Worm (Caenorhabditis elegans): ENCODE results near the gene F13B12.1.

F13B12.1 gene

DNA sequence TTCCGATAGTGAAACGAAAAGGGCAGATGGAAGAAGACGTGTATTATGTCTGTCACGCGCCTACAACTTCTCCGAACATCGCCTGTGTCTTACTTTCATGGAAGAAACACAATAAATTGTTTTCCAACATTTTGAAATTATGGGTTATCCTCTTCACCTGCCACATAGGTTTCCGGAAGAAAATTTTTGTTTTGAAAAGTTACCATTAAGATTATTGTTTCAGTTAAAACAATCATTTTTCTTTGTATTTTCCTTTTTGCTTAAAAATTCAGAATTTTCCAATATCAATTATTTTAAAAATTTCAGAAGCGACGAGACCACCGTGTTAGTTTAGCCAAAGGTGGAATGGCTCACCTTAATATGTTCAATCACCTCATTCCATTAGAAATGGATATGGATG, 49.8 kb downstream of the F13B12.1 start, which contains the start of gene mask-1:
mask-1 (plus strand) TSS at position 301 of the 400 bp plus-strand sequence.
- TF ChIP-seq nhr-21 (tag; optimal IDR thresholded peaks at IDR 0.05) (no peak), peb-1 (tag; optimal IDR thresholded peaks at IDR 0.05) (no peak), nhr-11 (tag; optimal IDR thresholded peaks at IDR 0.05) (no peak), lin-11 (tag; optimal IDR thresholded peaks at IDR 0.05) (no peak), ztf-1 (GFP tag; conservative IDR thresholded peaks at IDR 0.05) (no peak), nhr-12 (tag; optimal IDR thresholded peaks at IDR 0.05) (no peak), ZK546.5 (tag; optimal IDR thresholded peaks at IDR 0.05) (no peak), unc-55 (GFP tag; optimal IDR thresholded peaks at IDR 0.05) (no peak), alr-1 (tag; optimal IDR thresholded peaks at IDR 0.05) (no peak), sma-3 (GFP tag; optimal IDR thresholded peaks at IDR 0.05) (no peak), aly-2 (tag; optimal IDR thresholded peaks at IDR 0.05) (no peak), dmd-4 (tag; optimal IDR thresholded peaks at IDR 0.05) (no peak), unc-62 (GFP tag; optimal IDR thresholded peaks at IDR 0.05) (no peak)

- TF ChIP-seq nhr-12 (tag; optimal IDR thresholded peaks at IDR 0.05) (no peak), lin-13 (GFP tag; optimal IDR thresholded peaks at IDR 0.05) (peak; percentile 71), fos-1 (tag; optimal IDR thresholded peaks at IDR 0.05) (peak; percentile 46), aly-2 (tag; optimal IDR thresholded peaks at IDR 0.05) (no peak), ama-1 (optimal IDR thresholded peaks at IDR 0.05) (peak; percentile 9), sem-4 (tag; optimal IDR thresholded peaks at IDR 0.05) (peak; percentile 9), unc-55 (GFP tag; optimal IDR thresholded peaks at IDR 0.05) (peak; percentile 78), nhr-237 (tag; optimal IDR thresholded peaks at IDR 0.05) (no peak), nhr-6 (tag; optimal IDR thresholded peaks at IDR 0.05) (peak; percentile 43), mdl-1 (tag; optimal IDR thresholded peaks at IDR 0.05) (no peak), unc-62 (GFP tag; optimal IDR thresholded peaks at IDR 0.05) (no peak), snpc-4 (tag; optimal IDR thresholded peaks at IDR 0.05) (no peak), lin-11 (tag; optimal IDR thresholded peaks at IDR 0.05) (peak; percentile 47), elt-1 (tag; optimal IDR thresholded peaks at IDR 0.05) (no peak), nhr-10 (tag; optimal IDR thresholded peaks at IDR 0.05) (no peak), sma-3 (GFP tag; optimal IDR thresholded peaks at IDR 0.05) (peak; percentile 68), nhr-129 (tag; optimal IDR thresholded peaks at IDR 0.05) (peak; percentile 48), Y55F3AM.14 (GFP tag; optimal IDR thresholded peaks at IDR 0.05) (no peak), mab-5 (tag; optimal IDR thresholded peaks at IDR 0.05) (peak; percentile 17), F13H6.1 (tag; optimal IDR thresholded peaks at IDR 0.05) (peak; percentile 52), blmp-1 (tag; optimal IDR thresholded peaks at IDR 0.05; ENCODE audit: insufficient read depth) (no peak), sma-9 (GFP tag; optimal IDR thresholded peaks at IDR 0.05) (peak; percentile 38), sma-9 (tag; optimal IDR thresholded peaks at IDR 0.05) (no peak), crh-2 (tag; optimal IDR thresholded peaks at IDR 0.05) (peak; percentile 94), C34F6.9 (tag; optimal IDR thresholded peaks at IDR 0.05) (peak; percentile 92), gmeb-1 (tag; optimal IDR thresholded peaks at IDR 0.05) (peak; percentile 83), ceh-82 (tag; optimal IDR thresholded peaks at IDR 0.05) (no peak), egl-27 (tag; optimal IDR thresholded peaks at IDR 0.05) (peak; percentile 46), lsy-2 (tag; optimal IDR thresholded peaks at IDR 0.05) (peak; percentile 72 to 87), nhr-21 (tag; optimal IDR thresholded peaks at IDR 0.05) (peak; percentile 17), nhr-25 (tag; optimal IDR thresholded peaks at IDR 0.05) (peak; percentile 80)
Measured at ce11 chrIV:10373772-10374288, 50.6 kb downstream of the F13B12.1 start, which contains the start of gene mpz-5. Gene mpz-5 (minus strand): TSS chrIV:10373822.
